Fruit fly (Drosophila melanogaster) whole organism, adult: ENCODE results near the gene CG6163.

Experiments
- CG11617 ChIP-seq: fragments of 200-800 bp; sonication (Bioruptor generic); optimal IDR thresholded peaks from 2 replicates; lab custom pipeline; 2017; ENCODE audit warnings: mild to moderate bottlenecking, missing biosample characterization, missing genetic modification reagents, missing genetic modification characterization
- CG12768 ChIP-seq: fragments of 200-800 bp; sonication (Bioruptor generic); optimal IDR thresholded peaks from 2 replicates; lab custom pipeline; 2017; ENCODE audit warnings: missing biosample characterization, missing genetic modification characterization, mild to moderate bottlenecking, moderate library complexity, missing genetic modification reagents
- CG14711 ChIP-seq: fragments of 200-800 bp; sonication (Bioruptor generic); optimal IDR thresholded peaks from 2 replicates; lab custom pipeline; 2018; ENCODE audit warnings: missing biosample characterization, mild to moderate bottlenecking, missing genetic modification characterization, moderate library complexity
- CG1620 ChIP-seq: fragments of 200-800 bp; sonication (Bioruptor generic); optimal IDR thresholded peaks from 2 replicates; lab custom pipeline; 2016; ENCODE audit warnings: missing biosample characterization, missing genetic modification characterization
- CG33017 ChIP-seq: fragments of 200-800 bp; sonication (Bioruptor generic); optimal IDR thresholded peaks from 2 replicates; lab custom pipeline; 2018; ENCODE audit warnings: missing biosample characterization, mild to moderate bottlenecking, missing genetic modification characterization, moderate library complexity
- CG5204 ChIP-seq: fragments of 200-800 bp; sonication (Bioruptor generic); optimal IDR thresholded peaks from 2 replicates; lab custom pipeline; 2016; ENCODE audit warnings: missing biosample characterization, missing genetic modification characterization
- CG7045 ChIP-seq: fragments of 200-800 bp; sonication (Bioruptor generic); optimal IDR thresholded peaks from 2 replicates; lab custom pipeline; 2017; ENCODE audit warnings: missing biosample characterization, mild to moderate bottlenecking, missing genetic modification characterization
- CG7101 ChIP-seq: fragments of 200-800 bp; sonication (Bioruptor generic); optimal IDR thresholded peaks from 2 replicates; lab custom pipeline; 2018; ENCODE audit warnings: missing biosample characterization, mild to moderate bottlenecking, missing genetic modification characterization, moderate library complexity
- Clk ChIP-seq: fragments of 200-800 bp; sonication (Bioruptor generic); optimal IDR thresholded peaks from 2 replicates; lab custom pipeline; 2017; ENCODE audit warnings: missing biosample characterization, missing genetic modification characterization
- Crg-1 ChIP-seq: fragments of 200-800 bp; sonication (Bioruptor generic); optimal IDR thresholded peaks from 2 replicates; lab custom pipeline; 2016; ENCODE audit warnings: missing biosample characterization, missing genetic modification characterization
- Hr96 ChIP-seq: fragments of 200-800 bp; sonication (Bioruptor generic); optimal IDR thresholded peaks from 2 replicates; lab custom pipeline; 2016; ENCODE audit warnings: missing biosample characterization, missing genetic modification characterization
- Mnt ChIP-seq: fragments of 200-800 bp; sonication (Bioruptor generic); optimal IDR thresholded peaks from 2 replicates; lab custom pipeline; 2016; ENCODE audit warnings: missing biosample characterization, mild to moderate bottlenecking, missing genetic modification characterization
- bab1 ChIP-seq: fragments of 200-800 bp; sonication (Bioruptor generic); optimal IDR thresholded peaks from 3 replicates; lab custom pipeline; 2019; ENCODE audit warnings: missing biosample characterization, mild to moderate bottlenecking, missing genetic modification characterization, moderate library complexity
- cic ChIP-seq: fragments of 200-800 bp; sonication (Bioruptor generic); optimal IDR thresholded peaks from 2 replicates; lab custom pipeline; 2017; ENCODE audit warnings: missing biosample characterization, mild to moderate bottlenecking, missing genetic modification characterization, moderate library complexity
- cnc ChIP-seq, 2 experiments: fragments of >200 bp; optimal IDR thresholded peaks; 2 replicates each; lab custom pipeline; 2017
- kay ChIP-seq: fragments of 200-800 bp; sonication (Bioruptor generic); peaks from one replicate; lab custom pipeline; 2016; ENCODE audit warnings: missing biosample characterization, missing genetic modification characterization, borderline replicate concordance
- ovo ChIP-seq: fragments of 200-800 bp; sonication (Bioruptor generic); optimal IDR thresholded peaks from 2 replicates; lab custom pipeline; 2016; ENCODE audit warnings: missing biosample characterization, missing genetic modification characterization
- pad ChIP-seq: fragments of 200-800 bp; sonication (Bioruptor generic); optimal IDR thresholded peaks from 3 replicates; lab custom pipeline; 2017; ENCODE audit warnings: missing biosample characterization, missing genetic modification characterization, mild to moderate bottlenecking, moderate library complexity, missing genetic modification reagents
- tj ChIP-seq: fragments of 200-800 bp; sonication (Bioruptor generic); optimal IDR thresholded peaks from 3 replicates; lab custom pipeline; 2017; ENCODE audit warnings: missing biosample characterization, mild to moderate bottlenecking, missing genetic modification characterization, moderate library complexity
- toe ChIP-seq: fragments of 200-800 bp; sonication (Bioruptor generic); optimal IDR thresholded peaks from 2 replicates; lab custom pipeline; 2016; ENCODE audit warnings: missing biosample characterization, missing genetic modification characterization

Gene CG6163

DNA sequence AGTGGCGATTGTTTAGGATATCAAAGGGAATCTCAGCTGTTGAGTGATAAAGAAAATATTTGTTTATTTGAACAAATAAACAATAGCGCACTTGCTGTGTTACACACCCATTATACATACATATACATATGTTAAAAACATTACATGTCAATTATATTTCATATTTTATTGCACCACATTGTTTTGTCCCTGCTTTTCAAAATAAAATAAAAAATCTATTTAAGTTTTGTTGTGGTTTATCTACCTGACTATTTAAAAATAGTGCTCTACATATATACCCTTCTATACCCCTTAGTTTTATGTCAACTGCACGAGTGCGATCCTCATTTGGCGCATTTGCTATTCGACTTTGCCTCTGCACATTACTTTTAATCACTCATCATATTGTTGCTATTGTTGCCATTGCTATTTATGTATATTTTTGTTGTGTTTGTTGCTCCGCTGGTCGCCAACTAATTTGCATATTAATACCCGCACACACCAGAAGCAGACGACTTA, 14.7 kb downstream of the CG6163 start:
- TF ChIP-seq toe (GFP tag; lab: Kevin White, UChicago) (no peak), tj (GFP tag; lab: Kevin White, UChicago) (no peak), pad (GFP tag; lab: Kevin White, UChicago) (peak; percentile 78), Crg-1 (GFP tag; lab: Kevin White, UChicago) (peak; percentile 70), Hr96 (peak; percentile 56), CG7045 (GFP tag; lab: Kevin White, UChicago) (peak; percentile 80), CG33017 (tag; lab: Kevin White, UChicago) (peak; percentile 79), ovo (GFP tag; lab: Kevin White, UChicago) (no peak), CG11617 (GFP tag; lab: Kevin White, UChicago) (peak; percentile 32), CG1620 (GFP tag; lab: Kevin White, UChicago) (peak; percentile 3), CG12768 (GFP tag; lab: Kevin White, UChicago) (peak; percentile 53), Clk (GFP tag; lab: Kevin White, UChicago) (peak; percentile 39), kay (peak; percentile 11), CG5204 (GFP tag; lab: Kevin White, UChicago) (peak; percentile 73), bab1 (GFP tag; lab: Kevin White, UChicago) (peak; percentile 57), Mnt (GFP tag; lab: Kevin White, UChicago) (no peak), cic (GFP tag; lab: Kevin White, UChicago) (no peak), cnc (optimal IDR thresholded peaks at IDR 0.05; lab: Kevin White, UChicago) (no peak), CG7101 (peak; percentile 88), CG14711 (tag; lab: Kevin White, UChicago) (peak; percentile 85)

- no peak for TF ChIP-seq Clk (GFP tag; lab: Kevin White, UChicago)
- TF ChIP-seq CG7101: peak; percentile 85
- peak; percentile 58 for TF ChIP-seq pad (GFP tag; lab: Kevin White, UChicago)
- no peak for TF ChIP-seq Crg-1 (GFP tag; lab: Kevin White, UChicago)
- TF ChIP-seq Hr96: no peak
- TF ChIP-seq cic (GFP tag; lab: Kevin White, UChicago): no peak
- TF ChIP-seq tj (GFP tag; lab: Kevin White, UChicago): peak; percentile 76
- TF ChIP-seq CG14711 (tag; lab: Kevin White, UChicago): peak; percentile 82
- peak; percentile 88 for TF ChIP-seq CG33017 (tag; lab: Kevin White, UChicago)
- no peak for TF ChIP-seq toe (GFP tag; lab: Kevin White, UChicago)
- TF ChIP-seq CG5204 (GFP tag; lab: Kevin White, UChicago): peak; percentile 60
- TF ChIP-seq kay: no peak
- peak; percentile 40 for TF ChIP-seq CG12768 (GFP tag; lab: Kevin White, UChicago)
- peak; percentile 86 for TF ChIP-seq CG7045 (GFP tag; lab: Kevin White, UChicago)
- TF ChIP-seq CG1620 (GFP tag; lab: Kevin White, UChicago): no peak
- peak; percentile 8 for TF ChIP-seq Mnt (GFP tag; lab: Kevin White, UChicago)
- TF ChIP-seq ovo (GFP tag; lab: Kevin White, UChicago): peak; percentile 65
- peak; percentile 85 for TF ChIP-seq CG11617 (GFP tag; lab: Kevin White, UChicago)
- peak; percentile 51 for TF ChIP-seq bab1 (GFP tag; lab: Kevin White, UChicago)
- no peak for TF ChIP-seq cnc (optimal IDR thresholded peaks at IDR 0.05; lab: Kevin White, UChicago)
Observed at dm6 chr3L:11348971-11349907, 15.4 kb downstream of the CG6163 start.

dm6 chr3L:11346980-11347379, 17.7 kb downstream of the CG6163 start:
- TF ChIP-seq tj (GFP tag; lab: Kevin White, UChicago): no peak
- TF ChIP-seq CG7045 (GFP tag; lab: Kevin White, UChicago): peak; percentile 10

DNA sequence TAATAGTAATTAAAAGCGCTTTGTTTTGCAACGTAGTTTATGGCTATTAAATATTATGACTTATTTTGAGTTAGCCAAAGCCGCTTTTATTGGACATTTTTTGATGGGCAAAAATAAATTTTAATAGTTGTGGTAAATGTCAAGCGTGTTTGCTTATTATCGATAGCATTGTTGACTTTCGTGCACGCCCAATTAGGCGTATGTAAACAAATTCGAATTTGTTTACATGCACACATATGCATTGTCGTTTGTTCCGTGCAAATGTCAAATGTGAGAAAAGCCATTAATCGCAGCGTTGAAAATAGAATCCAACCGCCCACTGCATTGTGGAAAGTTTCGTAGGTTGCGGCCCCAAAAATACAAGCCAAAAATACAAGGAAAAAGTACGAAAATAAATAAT, 19.1 kb downstream of the CG6163 start:
- TF ChIP-seq CG12768 (GFP tag; lab: Kevin White, UChicago): peak; percentile 40
- no peak for TF ChIP-seq cic (GFP tag; lab: Kevin White, UChicago)
- TF ChIP-seq tj (GFP tag; lab: Kevin White, UChicago): no peak
- no peak for TF ChIP-seq CG33017 (tag; lab: Kevin White, UChicago)
- no peak for TF ChIP-seq CG11617 (GFP tag; lab: Kevin White, UChicago)

- TF ChIP-seq CG33017 (tag; lab: Kevin White, UChicago) (no peak), CG11617 (GFP tag; lab: Kevin White, UChicago) (no peak), CG7101 (no peak), tj (GFP tag; lab: Kevin White, UChicago) (no peak), CG12768 (GFP tag; lab: Kevin White, UChicago) (no peak), kay (no peak), CG14711 (tag; lab: Kevin White, UChicago) (no peak), cnc (optimal IDR thresholded peaks at IDR 0.05; lab: Kevin White, UChicago) (no peak), pad (GFP tag; lab: Kevin White, UChicago) (no peak), Clk (GFP tag; lab: Kevin White, UChicago) (no peak)
Observed at dm6 chr3L:11344485-11345270, 20.0 kb downstream of the CG6163 start.
